Worm (Caenorhabditis elegans) whole organism, late embryonic: Measurements from ENCODE around the gene F08F8.7.

Source experiments
- C08G9.2 ChIP-seq: sonication (generic microtip); optimal IDR thresholded peaks from 2 replicates; lab custom pipeline; 2016; ENCODE audit warnings: mild to moderate bottlenecking, missing genetic modification characterization, moderate library complexity, missing compliant biosample characterization
- F13H6.1 ChIP-seq: sonication (generic microtip); optimal IDR thresholded peaks from 2 replicates; lab custom pipeline; 2016; ENCODE audit warnings: missing genetic modification characterization, missing compliant biosample characterization
- K02D7.2 ChIP-seq: sonication (generic microtip); optimal IDR thresholded peaks from 2 replicates; lab custom pipeline; 2017; ENCODE audit warnings: mild to moderate bottlenecking, missing genetic modification characterization, missing compliant biosample characterization
- K09A11.1 ChIP-seq: sonication (generic microtip); optimal IDR thresholded peaks from 2 replicates; lab custom pipeline; 2017; ENCODE audit warnings: antibody characterized with exemption, mild to moderate bottlenecking, missing genetic modification characterization, missing compliant biosample characterization; ENCODE audit not compliant: insufficient read depth
- ama-1 ChIP-seq: fragments of 150-350 bp; optimal IDR thresholded peaks from 2 replicates; lab custom pipeline; 2014
- ceh-19 ChIP-seq: fragments of 200-800 bp; sonication (Bioruptor generic); optimal IDR thresholded peaks from 2 replicates; lab custom pipeline; 2018; ENCODE audit warnings: mild to moderate bottlenecking, missing genetic modification characterization, missing compliant biosample characterization
- ceh-30 ChIP-seq: fragments of 150-350 bp; optimal IDR thresholded peaks from 2 replicates; lab custom pipeline; 2014; ENCODE audit warnings: missing biosample characterization, missing genetic modification characterization
- ceh-31 ChIP-seq: sonication (generic microtip); optimal IDR thresholded peaks from 2 replicates; lab custom pipeline; 2016; ENCODE audit warnings: missing genetic modification characterization, missing compliant biosample characterization
- ceh-6 ChIP-seq: fragments of 200-800 bp; sonication (Bioruptor generic); optimal IDR thresholded peaks from 2 replicates; lab custom pipeline; 2018; ENCODE audit warnings: mild to moderate bottlenecking, missing genetic modification characterization, missing compliant biosample characterization
- ceh-9 ChIP-seq: sonication (generic microtip); optimal IDR thresholded peaks from 2 replicates; lab custom pipeline; 2016; ENCODE audit warnings: mild to moderate bottlenecking, missing genetic modification characterization, inconsistent platforms, missing compliant biosample characterization
- che-1 ChIP-seq: sonication (generic microtip); optimal IDR thresholded peaks from 2 replicates; lab custom pipeline; 2016; ENCODE audit warnings: mild to moderate bottlenecking, missing genetic modification characterization, missing compliant biosample characterization
- dve-1 ChIP-seq: sonication (generic microtip); optimal IDR thresholded peaks from 2 replicates; lab custom pipeline; 2017; ENCODE audit warnings: antibody characterized with exemption, mild to moderate bottlenecking, missing genetic modification characterization, missing compliant biosample characterization
- elt-4 ChIP-seq: sonication (generic microtip); optimal IDR thresholded peaks from 2 replicates; lab custom pipeline; 2016; ENCODE audit warnings: missing genetic modification characterization, missing compliant biosample characterization
- ets-4 ChIP-seq: sonication (generic microtip); optimal IDR thresholded peaks from 2 replicates; lab custom pipeline; 2016; ENCODE audit warnings: missing genetic modification characterization, missing compliant biosample characterization
- fax-1 ChIP-seq: sonication (generic microtip); optimal IDR thresholded peaks from 2 replicates; lab custom pipeline; 2016; ENCODE audit warnings: missing genotype, missing genetic modification characterization, missing compliant biosample characterization
- fkh-10 ChIP-seq: fragments of 150-350 bp; optimal IDR thresholded peaks from 2 replicates; lab custom pipeline; 2014; ENCODE audit warnings: missing biosample characterization, missing genetic modification reagents, missing genetic modification characterization
- hlh-30 ChIP-seq: sonication (generic microtip); optimal IDR thresholded peaks from 2 replicates; lab custom pipeline; 2017; ENCODE audit warnings: antibody characterized with exemption, missing genetic modification characterization, missing compliant biosample characterization; ENCODE audit not compliant: insufficient read depth
- hlh-6 ChIP-seq: sonication (generic microtip); optimal IDR thresholded peaks from 2 replicates; lab custom pipeline; 2016; ENCODE audit warnings: missing genotype, missing genetic modification characterization, missing compliant biosample characterization
- hlh-8 ChIP-seq: sonication (generic microtip); optimal IDR thresholded peaks from 2 replicates; lab custom pipeline; 2016; ENCODE audit warnings: missing genotype, missing genetic modification characterization, missing compliant biosample characterization
- madf-2 ChIP-seq: sonication (generic microtip); optimal IDR thresholded peaks from 2 replicates; lab custom pipeline; 2017; ENCODE audit warnings: missing genetic modification characterization, missing compliant biosample characterization
- nfya-1 ChIP-seq: sonication (generic microtip); optimal IDR thresholded peaks from 2 replicates; lab custom pipeline; 2017; ENCODE audit warnings: missing genetic modification characterization, mild to moderate bottlenecking, missing compliant biosample characterization, antibody characterized with exemption, moderate library complexity
- nhr-11 ChIP-seq: fragments of 150-350 bp; optimal IDR thresholded peaks from 2 replicates; lab custom pipeline; 2014; ENCODE audit warnings: missing biosample characterization, missing genetic modification characterization
- nhr-232 ChIP-seq: sonication (generic microtip); optimal IDR thresholded peaks from 2 replicates; lab custom pipeline; 2016; ENCODE audit warnings: missing genetic modification characterization, missing compliant biosample characterization
- pax-1 ChIP-seq: fragments of 150-350 bp; optimal IDR thresholded peaks from 2 replicates; lab custom pipeline; 2014; ENCODE audit warnings: missing biosample characterization, missing genetic modification characterization
- pha-4 ChIP-seq: fragments of 150-350 bp; optimal IDR thresholded peaks from 2 replicates; lab custom pipeline; 2018; ENCODE audit warnings: missing biosample characterization, missing genetic modification reagents, missing genetic modification characterization
- pqm-1 ChIP-seq: sonication (generic microtip); optimal IDR thresholded peaks from 2 replicates; lab custom pipeline; 2016; ENCODE audit warnings: missing genetic modification characterization, missing compliant biosample characterization
- pros-1 ChIP-seq: fragments of 150-350 bp; optimal IDR thresholded peaks from 2 replicates; lab custom pipeline; 2014; ENCODE audit warnings: missing biosample characterization, missing genetic modification reagents, missing genetic modification characterization
- ref-2 ChIP-seq: sonication (generic microtip); optimal IDR thresholded peaks from 2 replicates; lab custom pipeline; 2016; ENCODE audit warnings: missing genetic modification characterization, missing compliant biosample characterization
- rnt-1 ChIP-seq: sonication (generic microtip); optimal IDR thresholded peaks from 2 replicates; lab custom pipeline; 2016; ENCODE audit warnings: missing genetic modification characterization, missing compliant biosample characterization
- sox-4 ChIP-seq: sonication (generic microtip); optimal IDR thresholded peaks from 2 replicates; lab custom pipeline; 2017; ENCODE audit warnings: mild to moderate bottlenecking, missing genetic modification characterization, inconsistent platforms, missing compliant biosample characterization
- syd-9 ChIP-seq: sonication (generic microtip); optimal IDR thresholded peaks from 2 replicates; lab custom pipeline; 2016; ENCODE audit warnings: mild to moderate bottlenecking, missing genetic modification characterization, moderate library complexity, missing compliant biosample characterization
- unc-3 ChIP-seq, 2 experiments: fragments of 200-800 bp in 1 of 2; sonication (Bioruptor generic) in 1 of 2; sonication (generic microtip) in 1 of 2; conservative IDR thresholded peaks in 1 of 2; optimal IDR thresholded peaks in 1 of 2; 2 replicates each; pipeline versions ENCODE4 v1.3.6 to Lab custom; 2016 to 2022; ENCODE audit warnings: missing compliant biosample characterization in 2 of 2, missing genetic modification characterization in 2 of 2, missing genetic modification reagents in 1 of 2
- unc-42 ChIP-seq: sonication (generic microtip); optimal IDR thresholded peaks from 2 replicates; lab custom pipeline; 2016; ENCODE audit warnings: missing genotype, missing genetic modification characterization, missing compliant biosample characterization
- unc-86 ChIP-seq: sonication (generic microtip); optimal IDR thresholded peaks from 2 replicates; lab custom pipeline; 2016; ENCODE audit warnings: missing genetic modification characterization, missing compliant biosample characterization

F08F8.7 gene

DNA sequence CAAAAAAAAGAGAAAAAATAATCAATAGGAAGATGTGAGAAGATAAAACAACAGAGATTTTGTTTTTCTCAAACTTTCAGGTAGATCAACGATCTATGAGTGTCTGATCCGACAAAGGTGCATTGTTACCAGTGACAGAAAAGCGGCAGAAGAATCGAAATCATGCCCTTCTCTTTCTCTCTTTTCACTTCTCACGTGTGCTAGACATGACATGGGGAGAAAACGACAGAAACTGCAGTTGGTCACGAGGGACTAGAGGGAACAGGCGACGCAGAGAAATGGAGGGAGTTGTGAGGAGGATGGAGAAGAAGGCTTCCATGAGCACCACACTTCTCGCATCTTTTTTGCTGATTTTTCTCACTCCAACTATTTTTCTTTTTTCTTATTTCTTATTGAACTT, 11.7 kb downstream of the F08F8.7 start, which contains the start of gene F56C9.10 (continued):
- TF ChIP-seq ceh-6 (GFP tag; lab: Kevin White, UChicago), result no peak
- no peak for TF ChIP-seq dve-1
- no peak for TF ChIP-seq nhr-232 (tag; lab: Kevin White, UChicago)
- no peak for TF ChIP-seq unc-86 (tag; lab: Kevin White, UChicago)
- TF ChIP-seq che-1 (tag; lab: Kevin White, UChicago), result no peak
- no peak for TF ChIP-seq unc-3 (GFP tag; conservative IDR thresholded peaks at IDR 0.05; lab: Robert Waterston, UW)
- no peak for TF ChIP-seq unc-3 (tag; optimal IDR thresholded peaks at IDR 0.05; lab: Kevin White, UChicago)
- no peak for TF ChIP-seq elt-4
- peak; percentile 56 for TF ChIP-seq ceh-31
- peak; percentile 51 for TF ChIP-seq hlh-8
- TF ChIP-seq ceh-30 (tag; lab: Kevin White, UChicago), result no peak
- TF ChIP-seq F13H6.1, result no peak
- TF ChIP-seq ceh-9 (tag; lab: Kevin White, UChicago), result no peak
- no peak for TF ChIP-seq ets-4 (tag; lab: Kevin White, UChicago)
- TF ChIP-seq pros-1, result peak; percentile 54
- TF ChIP-seq madf-2, result no peak
- TF ChIP-seq ref-2 (tag; lab: Kevin White, UChicago), result peak; percentile 37
- peak; percentile 32 for TF ChIP-seq rnt-1
- TF ChIP-seq nfya-1 (tag; lab: Kevin White, UChicago), result peak; percentile 76

DNA sequence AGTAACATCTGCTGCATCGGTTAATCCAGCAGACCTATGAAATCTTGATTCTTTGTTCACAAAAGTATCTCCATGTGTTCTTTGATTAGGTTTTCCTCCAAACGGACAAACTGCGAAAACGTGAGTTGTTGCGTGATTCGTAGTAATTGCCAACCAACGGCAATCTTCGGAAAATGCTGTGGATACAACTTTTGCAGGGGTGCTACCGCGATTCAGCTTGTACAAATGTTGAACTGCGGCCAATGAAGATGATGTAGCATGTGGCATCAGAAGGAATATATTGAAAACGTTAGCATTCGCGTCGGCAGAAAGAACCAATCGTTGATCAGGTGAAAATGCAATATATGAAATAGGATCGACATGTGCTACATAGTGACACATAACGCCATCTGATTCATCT, 15.3 kb downstream of the F08F8.7 start:
- TF ChIP-seq ceh-19 (GFP tag; lab: Kevin White, UChicago) (no peak), rnt-1 (no peak), K09A11.1 (tag; lab: Kevin White, UChicago) (no peak), madf-2 (no peak), unc-42 (tag; lab: Kevin White, UChicago) (no peak), fkh-10 (GFP tag; lab: Kevin White, UChicago) (no peak), C08G9.2 (tag; lab: Kevin White, UChicago) (no peak), hlh-6 (no peak), nhr-11 (tag; lab: Kevin White, UChicago) (no peak), syd-9 (tag; lab: Kevin White, UChicago) (no peak)

DNA sequence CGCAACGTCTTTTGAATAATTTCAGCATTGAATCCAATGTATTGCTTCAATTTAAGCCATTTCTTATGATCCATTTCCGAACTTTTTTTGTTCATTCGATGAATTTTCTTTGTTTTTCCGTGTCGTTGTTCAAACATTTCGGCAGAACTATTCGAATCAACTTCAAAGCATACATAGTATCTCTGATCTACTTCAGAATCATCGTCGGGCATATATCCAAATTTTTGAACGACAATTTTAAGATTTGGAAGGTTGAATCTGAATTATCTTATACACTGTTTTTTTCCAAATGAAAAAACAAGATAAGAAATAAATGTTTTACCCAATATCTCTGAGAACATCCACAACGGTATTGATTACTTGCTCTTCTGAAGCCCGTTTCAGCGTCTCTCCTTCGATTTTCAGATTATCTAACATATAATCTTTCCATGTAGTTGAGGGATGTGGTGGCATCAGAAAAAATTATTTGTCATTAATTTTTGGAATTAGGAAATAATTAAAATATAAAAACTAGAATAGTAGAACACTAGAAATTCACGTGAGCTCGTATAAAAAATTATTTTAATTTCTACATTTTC, 17.7 kb downstream of the F08F8.7 start, which contains the start of gene lab-2:
Gene lab-2 (minus strand): TSS at position 453 of the 578 bp plus-strand sequence.
- TF ChIP-seq C08G9.2 (tag; lab: Kevin White, UChicago) (no peak), pax-1 (no peak), hlh-30 (tag; lab: Kevin White, UChicago) (no peak), dve-1 (no peak), K02D7.2 (tag; lab: Kevin White, UChicago) (no peak), ceh-9 (tag; lab: Kevin White, UChicago) (no peak), madf-2 (no peak), nfya-1 (tag; lab: Kevin White, UChicago) (no peak), ceh-6 (GFP tag; lab: Kevin White, UChicago) (no peak), ref-2 (tag; lab: Kevin White, UChicago) (no peak), sox-4 (tag; lab: Kevin White, UChicago) (no peak), pqm-1 (tag; lab: Kevin White, UChicago) (no peak), fkh-10 (GFP tag; lab: Kevin White, UChicago) (no peak), elt-4 (no peak), unc-86 (tag; lab: Kevin White, UChicago) (no peak), unc-3 (GFP tag; conservative IDR thresholded peaks at IDR 0.05; lab: Robert Waterston, UW) (no peak), unc-3 (tag; optimal IDR thresholded peaks at IDR 0.05; lab: Kevin White, UChicago) (no peak), nhr-232 (tag; lab: Kevin White, UChicago) (no peak), ama-1 (no peak), pha-4 (tag; lab: Kevin White, UChicago) (no peak), fax-1 (no peak)

DNA sequence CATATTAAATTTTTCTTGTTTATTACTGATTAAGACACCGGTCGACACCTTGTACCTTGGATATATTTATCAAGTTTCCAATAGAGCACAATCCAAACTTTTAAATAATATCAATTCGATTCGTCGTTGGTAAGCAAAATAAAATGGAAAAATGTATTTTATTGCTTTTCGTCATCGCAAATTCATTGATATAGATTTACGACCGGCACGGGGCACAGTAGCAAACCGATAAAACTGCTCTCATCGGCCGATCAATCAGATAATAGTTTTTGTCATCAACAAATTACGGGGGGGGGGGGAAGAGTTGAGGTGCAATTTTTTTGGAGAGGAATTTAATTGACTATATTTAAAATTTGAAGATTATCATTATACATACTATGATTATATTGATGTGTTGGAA, 23.6 kb downstream of the F08F8.7 start:
- TF ChIP-seq hlh-6 (no peak), C08G9.2 (tag; lab: Kevin White, UChicago) (no peak)
- TF ChIP-seq, all 69 proteins: peak for 0
